Worm (Caenorhabditis elegans) whole organism, young adult: ENCODE measurements around the gene F41H10.3.

Experiments
- attf-6 ChIP-seq: fragments of 200-800 bp; sonication (Bioruptor generic); IDR thresholded peaks from 2 replicates; pipeline ENCODE4 v1.3.6; 2022; ENCODE audit warnings: missing genetic modification reagents, missing genetic modification characterization, missing compliant biosample characterization
- ceh-27 ChIP-seq: fragments of 200-800 bp; sonication (Bioruptor generic); optimal IDR thresholded peaks from 2 replicates; lab custom pipeline; 2018; ENCODE audit warnings: mild to moderate bottlenecking, missing genetic modification characterization, moderate library complexity, missing compliant biosample characterization
- dpff-1 ChIP-seq: sonication (generic microtip); optimal IDR thresholded peaks from 2 replicates; lab custom pipeline; 2017; ENCODE audit warnings: mild to moderate bottlenecking, missing genetic modification characterization, missing compliant biosample characterization
- let-526 ChIP-seq: fragments of 200-800 bp; sonication (Bioruptor generic); IDR thresholded peaks from 2 replicates; pipeline ENCODE4 v1.3.6; 2022; ENCODE audit warnings: missing genetic modification reagents, missing genetic modification characterization, missing compliant biosample characterization
- lin-54 ChIP-seq: fragments of 200-800 bp; sonication (Bioruptor generic); optimal IDR thresholded peaks from 2 replicates; lab custom pipeline; 2018; ENCODE audit warnings: mild to moderate bottlenecking, missing genetic modification characterization, missing compliant biosample characterization
- rec-8 ChIP-seq, 2 experiments: sonication (generic microtip); optimal IDR thresholded peaks; 2 replicates each; lab custom pipeline; 2016; ENCODE audit warnings: mild to moderate bottlenecking in 2 of 2, missing genetic modification characterization in 2 of 2, missing genetic modification reagents in 2 of 2, missing genotype in 2 of 2, missing biosample characterization in 1 of 2, missing compliant biosample characterization in 1 of 2, moderate library complexity in 1 of 2
- tbx-9 ChIP-seq: sonication (generic microtip); optimal IDR thresholded peaks from 2 replicates; lab custom pipeline; 2016; ENCODE audit warnings: borderline replicate concordance, missing genetic modification characterization, inconsistent platforms, missing compliant biosample characterization

DNA sequence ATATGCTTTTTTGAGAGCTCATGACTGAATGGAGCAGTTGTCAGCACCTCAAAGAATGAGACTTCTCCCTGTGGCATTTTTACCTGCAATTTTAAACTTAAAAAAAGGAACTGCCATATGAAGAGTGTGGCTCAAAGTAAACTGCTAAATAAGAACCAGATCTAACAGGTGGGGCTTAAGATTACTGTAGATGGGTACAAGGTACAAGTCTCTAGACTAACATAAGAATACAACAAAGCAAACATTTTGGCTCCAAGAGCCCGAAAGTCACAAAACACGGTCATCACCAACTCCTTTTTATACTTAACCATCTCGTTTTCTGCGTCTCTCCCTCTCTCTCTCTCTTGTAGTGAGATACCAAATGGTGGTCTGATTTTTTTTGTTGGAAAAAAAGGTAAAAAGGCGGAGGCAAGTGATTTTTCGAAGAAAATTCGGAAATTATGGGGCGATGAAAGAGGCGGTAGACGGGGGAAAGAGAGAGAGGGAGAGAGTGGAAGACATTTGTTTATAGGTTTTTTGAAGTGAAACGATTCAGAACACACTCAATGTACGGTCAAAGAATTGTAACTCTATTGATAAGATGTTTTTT lies 19.0 kb downstream of the F41H10.3 start, which contains the start of gene elo-6:
- TF ChIP-seq ceh-27 (GFP tag; lab: Kevin White, UChicago) (no peak), let-526 (GFP tag; lab: Robert Waterston, UW) (no peak), rec-8 (tag; optimal IDR thresholded peaks at IDR 0.05; lab: Kevin White, UChicago) (no peak), dpff-1 (tag; lab: Kevin White, UChicago) (no peak), tbx-9 (tag; lab: Kevin White, UChicago) (no peak), lin-54 (no peak), attf-6 (GFP tag; lab: Robert Waterston, UW) (no peak)
